Fruit fly (Drosophila melanogaster): ENCODE results near the gene Bicra.

- TF ChIP-seq rn (GFP tag; IDR thresholded peaks at IDR 0.05): no peak
- TF ChIP-seq CG34367 (tag; optimal IDR thresholded peaks at IDR 0.05): no peak
- no peak for TF ChIP-seq fd96Ca (GFP tag; IDR thresholded peaks at IDR 0.05)
Measured at dm6 chr3R:29020366-29020765, 42.5 kb upstream of the Bicra start, which contains the start of gene wat.
